Fruit fly (Drosophila melanogaster): ENCODE data around the gene CG14229.

Gene CG14229

DNA sequence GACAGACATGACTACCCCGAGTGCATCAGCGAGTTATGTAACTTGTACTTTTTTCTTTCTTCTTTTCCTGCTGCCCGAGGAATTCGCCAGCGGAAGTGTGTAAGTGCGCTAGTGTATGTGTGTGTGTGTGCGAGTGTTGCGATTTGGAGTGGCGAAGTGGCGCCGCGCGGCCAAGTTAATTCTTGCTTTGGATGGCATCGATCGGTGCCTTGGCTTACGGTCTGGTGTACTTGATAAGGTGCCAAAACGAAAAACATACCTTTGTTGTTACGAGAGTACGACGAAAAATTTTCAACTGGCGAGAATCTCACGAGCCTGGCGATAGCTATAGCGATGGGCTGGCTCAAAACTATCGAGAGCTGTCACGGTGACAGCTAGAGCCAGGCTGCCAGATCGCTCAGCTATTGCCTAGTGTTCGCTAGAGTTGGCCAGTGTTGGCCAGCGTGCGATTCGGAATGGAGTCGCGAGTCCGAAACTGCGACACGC, 49.0 kb upstream of the CG14229 start, which contains the start of the genes CG18809, COX6B, CG33932 and Rpp20 (continued):
- TF ChIP-seq Sox102F (GFP tag; optimal IDR thresholded peaks at IDR 0.05) (no peak), Hr4 (GFP tag; optimal IDR thresholded peaks at IDR 0.05) (no peak), CG8632 (GFP tag; optimal IDR thresholded peaks at IDR 0.05) (no peak), CG8319 (GFP tag; optimal IDR thresholded peaks at IDR 0.05) (peak; percentile 1), Ets96B (tag; optimal IDR thresholded peaks at IDR 0.05) (no peak), cyc (GFP tag; optimal IDR thresholded peaks at IDR 0.05) (peak; percentile 48), CG32006 (GFP tag; optimal IDR thresholded peaks at IDR 0.05) (no peak), vri (GFP tag; optimal IDR thresholded peaks at IDR 0.05) (peak; percentile 98)

DNA sequence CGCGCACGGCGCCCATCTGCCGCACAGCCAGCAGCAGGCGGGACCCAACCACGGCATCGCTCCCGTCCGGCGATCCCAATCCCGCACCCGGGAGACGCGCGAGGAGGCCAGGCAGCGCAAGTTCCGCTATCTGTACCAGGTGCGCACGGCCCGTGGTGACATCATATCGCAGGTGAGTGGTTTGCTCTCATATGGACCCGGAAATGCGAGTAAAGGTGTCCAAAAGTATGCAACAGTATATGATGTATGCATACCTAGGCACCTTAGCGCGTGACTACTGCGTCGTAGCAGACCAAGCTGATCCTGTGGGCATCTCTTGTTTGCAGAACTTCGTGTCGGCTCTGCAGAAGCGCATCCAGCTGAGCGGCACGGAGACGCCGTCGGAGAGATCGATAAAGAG, 42.8 kb upstream of the CG14229 start:
- TF ChIP-seq pdm3 (GFP tag; optimal IDR thresholded peaks at IDR 0.05): no peak
- no peak for TF ChIP-seq CG10669 (GFP tag; optimal IDR thresholded peaks at IDR 0.05)
- no peak for TF ChIP-seq topi (GFP tag; optimal IDR thresholded peaks at IDR 0.05)
- no peak for TF ChIP-seq CG8632 (GFP tag; optimal IDR thresholded peaks at IDR 0.05)
- TF ChIP-seq lz (GFP tag; optimal IDR thresholded peaks at IDR 0.05): no peak
- TF ChIP-seq Hr38 (GFP tag; optimal IDR thresholded peaks at IDR 0.05): no peak
- TF ChIP-seq Lpt (GFP tag; optimal IDR thresholded peaks at IDR 0.05): no peak
- no peak for TF ChIP-seq eg (GFP tag; IDR thresholded peaks at IDR 0.05)
- TF ChIP-seq CG31627 (GFP tag; optimal IDR thresholded peaks at IDR 0.05): no peak
- TF ChIP-seq fd59A (GFP tag; optimal IDR thresholded peaks at IDR 0.05): no peak
- TF ChIP-seq Sox102F (GFP tag; optimal IDR thresholded peaks at IDR 0.05): no peak

DNA sequence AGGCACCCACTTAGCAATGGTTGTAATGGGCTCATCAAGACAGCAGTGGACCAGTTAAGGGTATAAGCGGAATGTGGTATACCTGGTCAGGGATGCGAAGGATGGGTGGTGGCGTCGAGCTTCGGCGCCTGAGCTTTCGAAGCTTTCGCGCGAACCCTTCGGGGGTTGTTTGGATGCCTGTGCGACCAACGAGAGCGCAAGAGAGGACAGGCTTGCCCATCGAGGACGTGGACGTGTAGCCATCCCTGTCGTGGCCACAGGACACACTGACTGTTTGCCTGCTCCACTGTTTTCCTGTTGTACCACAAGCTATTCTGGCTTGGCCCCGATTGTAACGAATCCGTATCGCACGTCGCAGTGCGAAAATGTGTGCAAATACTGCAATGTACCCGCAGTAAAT, 40.2 kb upstream of the CG14229 start, which contains the start of gene CG14234:
TSS of gene CG14234 (plus strand) at position 301 of the 400 bp plus-strand sequence.
- TF ChIP-seq fkh (GFP tag; optimal IDR thresholded peaks at IDR 0.05) (no peak), cyc (GFP tag; optimal IDR thresholded peaks at IDR 0.05) (no peak), CG15336 (GFP tag; IDR thresholded peaks at IDR 0.05) (no peak), CG6276 (GFP tag; optimal IDR thresholded peaks at IDR 0.05) (no peak), acj6 (GFP tag; optimal IDR thresholded peaks at IDR 0.05) (no peak), CG9139 (GFP tag; optimal IDR thresholded peaks at IDR 0.05) (no peak), achi (GFP tag; optimal IDR thresholded peaks at IDR 0.05) (no peak), Ets21C (GFP tag; optimal IDR thresholded peaks at IDR 0.05) (no peak), CG10631 (GFP tag; optimal IDR thresholded peaks at IDR 0.05) (no peak), Gug (GFP tag; IDR thresholded peaks at IDR 0.05) (no peak), CG32006 (GFP tag; optimal IDR thresholded peaks at IDR 0.05) (no peak), CG11762 (GFP tag; optimal IDR thresholded peaks at IDR 0.05; ENCODE audit: insufficient read depth) (no peak), dac (GFP tag; optimal IDR thresholded peaks at IDR 0.05) (no peak), lz (GFP tag; optimal IDR thresholded peaks at IDR 0.05) (no peak), Hr39 (GFP tag; optimal IDR thresholded peaks at IDR 0.05) (no peak)

DNA sequence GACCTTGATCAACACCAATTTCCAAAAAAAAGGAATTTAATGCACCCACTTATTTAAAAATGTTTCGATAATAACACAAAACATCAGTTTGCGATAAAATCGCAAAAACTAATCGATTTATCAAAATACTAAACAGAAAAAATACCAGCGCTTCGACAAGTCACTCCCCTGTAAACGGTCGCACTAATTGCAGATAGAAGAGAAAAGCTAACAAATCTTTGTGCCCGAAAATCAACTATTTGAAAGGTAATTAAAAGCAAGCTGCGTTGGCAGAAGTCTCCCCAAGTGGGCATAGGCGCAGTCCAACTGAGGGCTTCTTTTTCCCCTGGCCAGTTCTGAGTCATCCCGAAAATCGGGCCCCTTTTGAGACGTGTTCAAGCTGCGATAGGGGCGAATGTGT, 35.8 kb upstream of the CG14229 start, which contains the start of gene AP-1-2beta:
TSS of gene AP-1-2beta (plus strand) at position 161 of the 400 bp plus-strand sequence.
- TF ChIP-seq ss (GFP tag; optimal IDR thresholded peaks at IDR 0.05) (no peak), Sox14 (GFP tag; optimal IDR thresholded peaks at IDR 0.05) (no peak), CG16779 (tag; optimal IDR thresholded peaks at IDR 0.05) (no peak), CG8319 (GFP tag; optimal IDR thresholded peaks at IDR 0.05) (no peak)

DNA sequence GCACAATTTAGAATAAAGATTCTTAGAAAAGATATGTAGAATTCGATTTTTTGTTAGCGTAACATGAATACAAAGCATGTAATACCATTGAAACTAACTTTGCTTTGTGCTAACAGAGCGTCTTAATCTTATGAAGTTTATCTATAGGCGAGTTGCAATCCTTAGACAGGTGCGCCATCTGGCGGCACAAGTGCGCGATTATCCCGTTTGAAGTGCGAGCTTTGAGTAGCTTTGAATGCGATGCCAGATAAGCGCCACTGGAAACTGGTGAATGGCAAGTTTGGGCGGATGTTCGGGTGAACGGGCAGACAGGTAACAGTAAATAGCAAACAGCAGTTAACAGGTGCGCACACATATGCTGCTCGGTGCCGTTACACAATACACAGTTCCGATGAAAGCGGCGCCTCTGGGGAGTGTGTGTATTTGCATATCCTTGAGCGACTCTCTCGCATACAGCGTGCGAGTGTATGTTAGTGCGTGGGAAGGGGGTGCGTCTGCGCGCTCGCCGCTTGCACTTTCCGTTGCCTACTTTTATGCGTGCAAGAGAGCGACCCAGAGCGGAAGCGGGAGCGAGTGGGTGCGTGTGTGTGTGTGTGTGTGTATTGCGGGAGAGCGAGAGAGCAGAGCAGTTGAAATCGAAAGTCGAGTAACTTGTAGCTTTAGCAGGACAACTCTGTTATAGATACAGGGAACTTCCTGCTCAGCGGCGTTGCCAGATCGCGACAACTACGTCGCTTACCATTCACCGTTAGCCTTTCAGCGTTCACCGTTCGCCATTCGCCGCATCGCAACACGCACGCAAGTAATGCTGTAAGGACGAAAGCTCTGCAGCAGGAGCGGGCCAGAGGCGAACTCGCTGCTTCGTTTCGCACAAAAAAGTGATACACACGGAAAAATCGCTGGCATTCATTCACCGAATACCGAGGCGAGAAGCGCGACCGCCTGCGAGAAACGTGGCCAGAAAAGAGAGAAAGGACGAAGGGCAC, 23.2 kb upstream of the CG14229 start, which contains the start of gene CG12531:
TSS of gene CG12531 (plus strand) at position 936 of the 986 bp plus-strand sequence.
- TF ChIP-seq ss (GFP tag; optimal IDR thresholded peaks at IDR 0.05): peak in 1 of 2 experiments; percentile 35
- TF ChIP-seq eg (GFP tag; IDR thresholded peaks at IDR 0.05): no peak
- no peak for TF ChIP-seq CG10631 (GFP tag; optimal IDR thresholded peaks at IDR 0.05)
- TF ChIP-seq CG8632 (GFP tag; optimal IDR thresholded peaks at IDR 0.05): no peak
- TF ChIP-seq CG1621 (tag; optimal IDR thresholded peaks at IDR 0.05): no peak
- no peak for TF ChIP-seq achi (GFP tag; optimal IDR thresholded peaks at IDR 0.05)
- peak; percentile 10 for TF ChIP-seq svp (GFP tag)
- no peak for TF ChIP-seq spab (GFP tag; optimal IDR thresholded peaks at IDR 0.05)
